Fruit fly (Drosophila melanogaster) S2 (cell line): ENCODE measurements around the gene CG43813.

ENCODE experiments used
- CG8478 ChIP-seq: fragments of >200 bp; optimal IDR thresholded peaks from 2 replicates; lab custom pipeline; 2018
- CTCF ChIP-seq, 2 experiments: fragments of >200 bp; optimal IDR thresholded peaks; 2 replicates each; lab custom pipeline; 2018

The CG43813 gene

DNA sequence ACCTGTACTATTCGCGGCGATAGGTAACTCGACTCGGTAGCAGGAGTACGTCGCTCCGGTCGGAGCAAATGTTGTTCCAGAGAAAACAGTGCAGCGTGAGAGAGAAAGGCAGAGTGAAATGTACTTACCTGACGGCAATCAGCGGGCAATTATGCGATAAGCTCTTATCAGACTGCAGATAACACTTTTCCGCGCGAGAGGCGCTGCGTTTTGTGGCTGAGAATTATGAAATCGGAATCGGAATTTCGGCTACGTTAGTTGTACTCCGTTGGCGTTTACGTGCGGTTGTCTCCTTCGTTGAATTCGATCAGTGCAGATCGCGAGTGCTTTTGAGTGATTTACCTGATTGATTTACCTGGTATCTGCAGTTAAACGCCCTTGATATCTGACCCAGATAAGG is 3.8 kb upstream of the CG43813 start:
- TF ChIP-seq CG8478 (lab: Kevin White, UChicago) (no peak), CTCF (optimal IDR thresholded peaks at IDR 0.05; lab: Kevin White, UChicago) (no peak)

DNA sequence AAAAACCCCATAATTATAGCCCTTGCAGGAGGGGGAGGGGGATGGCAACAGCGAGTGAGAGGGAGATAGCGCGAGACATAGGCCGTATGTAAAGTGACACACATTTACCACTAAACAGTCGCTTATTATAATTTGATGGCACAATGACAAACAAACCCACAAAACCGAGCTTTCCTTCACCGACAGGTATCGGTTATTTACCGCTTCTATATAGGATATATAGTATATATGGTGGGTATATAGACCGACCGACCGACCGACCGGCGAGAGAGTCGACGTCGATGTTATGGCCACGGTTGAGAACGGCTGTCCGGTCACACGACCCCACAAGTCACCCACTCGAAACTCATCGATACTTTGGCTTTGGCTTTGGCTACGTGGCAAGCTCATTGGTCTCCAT is 3.0 kb upstream of the CG43813 start:
- TF ChIP-seq CG8478 (lab: Kevin White, UChicago) = no peak
- no peak for TF ChIP-seq CTCF (optimal IDR thresholded peaks at IDR 0.05; lab: Kevin White, UChicago)

DNA sequence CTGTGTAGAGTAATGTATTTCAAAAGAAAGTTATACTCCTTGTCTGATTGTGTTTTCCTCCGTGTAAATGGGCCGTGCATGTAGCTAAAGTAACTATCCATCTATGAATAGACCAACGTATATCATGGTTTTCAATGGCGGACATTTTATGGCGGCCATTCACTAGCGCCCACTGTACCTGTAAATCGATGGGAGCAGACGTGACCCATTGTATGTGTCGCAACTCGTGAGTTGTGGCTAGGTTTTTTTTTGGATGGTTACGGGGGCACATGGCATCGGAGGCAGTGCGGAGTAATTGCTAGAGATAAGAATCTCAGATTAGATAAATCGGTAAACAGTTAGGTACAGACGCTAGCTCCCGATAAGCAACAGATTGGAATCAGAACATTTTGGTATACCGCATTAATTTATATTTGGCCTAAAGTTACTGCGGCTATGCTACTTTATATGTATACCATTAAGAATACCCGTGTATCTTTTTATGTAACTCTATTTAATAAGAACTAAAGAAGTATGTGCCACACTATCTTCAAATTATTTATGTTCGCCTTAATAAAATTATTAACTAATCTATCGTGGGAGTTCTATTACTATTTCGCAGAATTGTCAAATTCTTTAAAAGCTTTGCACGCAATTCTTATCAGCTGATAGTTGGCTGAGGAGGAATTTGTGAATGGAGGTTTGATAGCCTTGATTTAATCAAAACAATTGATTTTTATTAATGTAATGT is 2.3 kb upstream of the CG43813 start:
- TF ChIP-seq CTCF (optimal IDR thresholded peaks at IDR 0.05; lab: Kevin White, UChicago) = no peak
- no peak for TF ChIP-seq CG8478 (lab: Kevin White, UChicago)

DNA sequence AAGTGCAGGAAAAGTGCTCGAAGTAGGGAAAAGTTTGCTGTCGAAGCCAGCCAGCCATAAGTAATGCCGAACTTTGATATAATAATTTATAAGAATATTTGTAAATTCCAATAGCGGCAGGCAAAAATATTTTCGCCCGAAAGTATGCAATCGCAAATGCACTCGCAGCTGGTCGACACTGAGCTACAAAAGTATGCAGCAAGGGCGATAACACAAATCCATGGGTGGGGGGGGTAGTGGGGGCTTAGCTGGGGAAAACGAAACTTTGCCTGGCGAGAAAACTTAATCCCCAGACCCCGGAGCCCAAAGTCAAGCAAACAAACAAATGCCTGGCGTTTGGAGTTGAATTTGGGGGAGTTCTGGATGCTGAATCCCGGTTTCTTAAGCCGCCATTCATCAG is 2.4 kb downstream of the CG43813 start:
- no peak for TF ChIP-seq CTCF (optimal IDR thresholded peaks at IDR 0.05; lab: Kevin White, UChicago)
- TF ChIP-seq CG8478 (lab: Kevin White, UChicago) = no peak

DNA sequence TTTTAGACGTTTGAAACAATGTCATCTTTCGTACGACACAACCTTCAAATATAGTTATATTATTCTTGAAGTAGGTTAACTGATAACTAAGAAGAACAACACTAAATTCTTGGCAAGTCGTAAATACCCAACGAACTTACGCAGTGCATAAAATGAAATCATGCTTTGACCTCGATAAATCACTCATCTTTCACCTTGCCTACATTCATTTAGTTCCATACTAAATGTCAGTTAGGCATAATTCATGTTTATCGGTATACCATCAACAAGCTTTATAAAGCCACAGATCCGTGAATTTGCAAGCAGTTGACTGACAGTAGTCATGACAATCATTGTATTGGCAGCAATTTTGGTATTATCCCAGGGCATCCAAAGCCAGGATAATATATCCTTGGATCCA is 5.5 kb downstream of the CG43813 start, which contains the start of gene CG31862:
TSS of gene CG31862 (plus strand) at position 301 of the 400 bp plus-strand sequence.
- TF ChIP-seq CG8478 (lab: Kevin White, UChicago) (no peak), CTCF (optimal IDR thresholded peaks at IDR 0.05; lab: Kevin White, UChicago) (no peak)

DNA sequence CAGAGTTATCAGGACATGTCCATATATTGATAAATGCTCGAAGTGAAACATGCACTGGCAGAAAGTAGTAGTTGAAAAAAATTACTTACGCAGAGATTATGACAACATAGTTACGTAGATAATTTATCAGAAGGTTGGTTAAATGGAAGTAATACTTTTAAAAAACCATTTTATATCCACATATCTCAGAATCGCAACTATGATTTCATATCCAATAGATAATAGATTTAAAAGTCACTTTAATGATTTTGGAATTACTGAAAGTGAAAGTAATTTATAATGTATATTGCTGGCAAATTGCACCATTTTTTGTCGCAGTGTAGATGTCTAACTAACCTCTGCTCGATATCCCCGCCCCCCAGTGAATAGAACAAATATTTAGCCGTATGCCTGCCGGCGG is 6.9 kb downstream of the CG43813 start:
- TF ChIP-seq CG8478 (lab: Kevin White, UChicago) (no peak), CTCF (optimal IDR thresholded peaks at IDR 0.05; lab: Kevin White, UChicago) (no peak)

DNA sequence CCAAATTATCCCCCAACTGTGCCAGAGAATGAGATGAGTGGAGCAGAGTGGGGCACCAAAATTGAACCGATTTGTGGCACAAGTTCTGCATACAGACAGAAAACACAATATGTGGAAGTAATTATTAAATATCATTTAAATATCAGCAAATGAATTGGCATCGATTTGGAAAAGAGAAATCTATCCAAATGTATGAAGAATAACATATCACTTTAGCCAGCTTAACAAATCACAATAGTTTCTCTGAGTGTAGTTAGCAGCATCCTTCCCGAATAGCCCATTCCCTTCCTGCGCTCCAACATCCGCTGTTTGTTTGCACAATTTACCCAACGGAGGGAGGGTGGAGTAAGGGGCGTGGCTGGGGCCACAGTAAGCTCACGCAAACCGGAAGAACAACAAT is 29.2 kb downstream of the CG43813 start:
- no peak for TF ChIP-seq CG8478 (lab: Kevin White, UChicago)
- no peak for TF ChIP-seq CTCF (optimal IDR thresholded peaks at IDR 0.05; lab: Kevin White, UChicago)
